Worm (Caenorhabditis elegans): Measurements from ENCODE around the gene Y54G2A.12.

Y54G2A.12 gene

DNA sequence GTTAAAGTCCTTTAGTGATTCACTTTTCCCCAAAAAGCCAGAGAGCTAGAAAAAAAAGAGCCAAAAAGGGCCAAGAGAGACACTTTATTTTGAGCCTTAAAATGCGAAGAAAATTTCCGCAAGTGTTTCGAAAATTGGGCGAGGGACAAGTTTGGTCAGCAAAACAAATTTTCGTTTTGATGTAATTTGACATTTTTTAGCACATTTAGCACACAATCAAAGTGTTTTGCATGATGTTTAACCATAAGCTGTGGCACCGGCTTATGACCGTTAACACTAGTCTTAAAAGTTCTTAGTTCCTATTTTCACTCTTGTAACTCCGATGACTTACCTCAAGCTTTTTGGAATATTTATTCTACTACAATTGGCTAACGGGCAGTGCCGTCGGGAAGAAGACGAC lies 37.8 kb upstream of the Y54G2A.12 start, which contains the start of gene Y54G2A.37:
Gene Y54G2A.37, plus strand, starts transcription at position 301 of the 400 bp plus-strand sequence.
- TF ChIP-seq jun-1 (tag; optimal IDR thresholded peaks at IDR 0.05) (no peak), zip-11 (GFP tag; IDR thresholded peaks at IDR 0.05) (no peak), ztf-11 (tag; optimal IDR thresholded peaks at IDR 0.05) (no peak), tra-1 (GFP tag; IDR thresholded peaks at IDR 0.05) (no peak), nhr-102 (tag; optimal IDR thresholded peaks at IDR 0.05) (no peak), nhr-77 (tag; optimal IDR thresholded peaks at IDR 0.05) (no peak), F37D6.2 (tag; optimal IDR thresholded peaks at IDR 0.05) (no peak), T26A8.4 (GFP tag; IDR thresholded peaks at IDR 0.05) (no peak), arid-1 (GFP tag; conservative IDR thresholded peaks at IDR 0.05) (no peak), pqm-1 (tag; optimal IDR thresholded peaks at IDR 0.05) (no peak), ceh-28 (tag; optimal IDR thresholded peaks at IDR 0.05) (no peak), ceh-20 (GFP tag; IDR thresholded peaks at IDR 0.05) (no peak)

DNA sequence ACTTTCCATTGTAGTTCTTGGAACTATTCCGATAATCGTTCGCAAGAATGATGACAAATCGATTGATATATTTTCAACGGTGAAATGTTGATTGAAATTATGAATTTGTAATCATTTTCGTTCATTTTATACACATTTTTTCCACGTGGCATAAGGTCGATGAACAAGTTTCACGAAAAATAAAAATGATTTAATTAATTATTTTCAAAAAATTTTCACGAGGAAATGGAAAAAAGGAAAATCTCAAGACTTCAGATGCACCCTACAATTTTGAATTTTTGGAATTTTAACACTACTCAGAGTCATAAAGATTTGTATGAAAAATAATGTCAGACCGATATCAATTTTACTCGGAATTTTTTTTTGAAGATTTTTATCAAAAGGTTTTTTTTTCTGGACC lies 37.0 kb upstream of the Y54G2A.12 start, which contains the start of gene Y54G2A.13:
Gene Y54G2A.13, minus strand, starts transcription at position 101 of the 400 bp plus-strand sequence.
- TF ChIP-seq ctbp-1 (GFP tag; IDR thresholded peaks at IDR 0.05) (no peak), nhr-42 (GFP tag; IDR thresholded peaks at IDR 0.05) (no peak), egl-43 (GFP tag; IDR thresholded peaks at IDR 0.05) (no peak), lir-3 (tag; optimal IDR thresholded peaks at IDR 0.05) (no peak), dmd-6 (GFP tag; IDR thresholded peaks at IDR 0.05) (no peak), mes-2 (tag; optimal IDR thresholded peaks at IDR 0.05; ENCODE audit: poor library complexity, severe bottlenecking) (no peak), ama-1 (optimal IDR thresholded peaks at IDR 0.05) (no peak), nhr-6 (tag; optimal IDR thresholded peaks at IDR 0.05) (no peak), zag-1 (tag; optimal IDR thresholded peaks at IDR 0.05) (no peak), sdz-12 (GFP tag; optimal IDR thresholded peaks at IDR 0.05) (no peak), F10B5.3 (tag; optimal IDR thresholded peaks at IDR 0.05) (no peak), daf-19 (GFP tag; conservative IDR thresholded peaks at IDR 0.05) (no peak)

DNA sequence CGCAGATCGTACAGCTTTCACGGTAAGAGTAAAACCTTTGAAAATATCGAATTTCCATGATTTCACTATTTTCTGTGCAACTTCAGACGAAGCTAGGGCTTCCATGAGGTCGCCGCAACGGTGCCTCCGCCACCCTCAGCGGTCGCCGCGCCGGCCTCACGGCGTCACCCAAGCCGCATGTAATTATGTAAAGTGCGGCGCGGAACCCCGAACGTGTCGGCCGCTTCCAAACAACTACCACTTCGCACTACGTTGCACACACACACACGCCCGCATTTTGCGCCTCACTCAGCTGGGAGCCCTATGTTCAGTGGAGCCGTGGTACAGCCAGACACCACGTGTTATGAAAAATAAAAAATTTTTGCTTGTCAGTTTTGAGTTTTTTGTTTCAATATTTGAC lies 34.4 kb upstream of the Y54G2A.12 start:
- TF ChIP-seq nhr-237 (tag; optimal IDR thresholded peaks at IDR 0.05): no peak
- peak; percentile 82 for TF ChIP-seq set-16 (GFP tag; IDR thresholded peaks at IDR 0.05)
- no peak for TF ChIP-seq fkh-10 (GFP tag; optimal IDR thresholded peaks at IDR 0.05)
- TF ChIP-seq madf-9 (GFP tag; conservative IDR thresholded peaks at IDR 0.05): 0 out of 2 replicates have a peak, but pooled peaks have one; percentile 23
- no peak for TF ChIP-seq lin-13 (GFP tag; optimal IDR thresholded peaks at IDR 0.05)
- TF ChIP-seq aha-1 (tag): peak; percentile 24

DNA sequence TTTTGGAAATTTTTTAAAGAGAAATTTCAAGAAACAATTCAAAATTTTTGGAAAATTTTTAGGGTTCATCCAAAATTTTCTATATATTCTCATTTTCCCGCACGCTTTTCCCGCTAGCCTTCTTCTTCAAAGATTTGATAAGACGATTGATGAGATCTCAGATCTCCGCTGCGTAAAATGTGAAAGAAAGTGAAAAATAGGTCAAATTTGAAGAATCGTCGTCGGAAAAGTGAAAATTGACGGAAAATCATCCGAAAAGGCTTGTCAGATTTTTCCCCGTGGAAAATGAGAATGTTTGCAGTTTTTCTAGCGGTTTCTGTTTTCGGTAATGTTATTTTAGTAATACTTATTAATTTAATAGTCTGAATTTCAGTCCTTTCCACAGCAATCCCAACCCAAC lies 26.6 kb upstream of the Y54G2A.12 start, which contains the start of gene Y54G2A.76:
Gene Y54G2A.76, plus strand, starts transcription at position 203 of the 400 bp plus-strand sequence.
- TF ChIP-seq mdl-1 (tag; optimal IDR thresholded peaks at IDR 0.05) (no peak), ZK546.5 (tag; optimal IDR thresholded peaks at IDR 0.05) (no peak), duxl-1 (tag; optimal IDR thresholded peaks at IDR 0.05; ENCODE audit: poor library complexity) (no peak), T20F7.1 (GFP tag; optimal IDR thresholded peaks at IDR 0.05) (no peak), mes-2 (tag; optimal IDR thresholded peaks at IDR 0.05; ENCODE audit: poor library complexity, severe bottlenecking) (no peak), nhr-11 (tag; optimal IDR thresholded peaks at IDR 0.05) (no peak), gei-8 (GFP tag; optimal IDR thresholded peaks at IDR 0.05) (no peak), daf-12 (tag; optimal IDR thresholded peaks at IDR 0.05) (no peak), zfp-3 (GFP tag; conservative IDR thresholded peaks at IDR 0.05) (no peak), ceh-28 (tag; optimal IDR thresholded peaks at IDR 0.05) (no peak), Y105C5A.15 (GFP tag; IDR thresholded peaks at IDR 0.05) (no peak), daf-19 (GFP tag; conservative IDR thresholded peaks at IDR 0.05) (no peak), mdt-29 (GFP tag; IDR thresholded peaks at IDR 0.05) (no peak), egl-27 (tag; optimal IDR thresholded peaks at IDR 0.05) (no peak), hlh-30 (tag; optimal IDR thresholded peaks at IDR 0.05; ENCODE audit: insufficient read depth) (no peak)
